Fruit fly (Drosophila melanogaster) whole organism, larva: Measurements from ENCODE around the gene ATPsynGL.

Experiments
- noc ChIP-seq: fragments of 200-800 bp; sonication (Bioruptor generic); optimal IDR thresholded peaks from 3 replicates; lab custom pipeline; 2019; ENCODE audit warnings: missing biosample characterization, mild to moderate bottlenecking, missing genetic modification characterization, moderate library complexity

The ATPsynGL gene

DNA sequence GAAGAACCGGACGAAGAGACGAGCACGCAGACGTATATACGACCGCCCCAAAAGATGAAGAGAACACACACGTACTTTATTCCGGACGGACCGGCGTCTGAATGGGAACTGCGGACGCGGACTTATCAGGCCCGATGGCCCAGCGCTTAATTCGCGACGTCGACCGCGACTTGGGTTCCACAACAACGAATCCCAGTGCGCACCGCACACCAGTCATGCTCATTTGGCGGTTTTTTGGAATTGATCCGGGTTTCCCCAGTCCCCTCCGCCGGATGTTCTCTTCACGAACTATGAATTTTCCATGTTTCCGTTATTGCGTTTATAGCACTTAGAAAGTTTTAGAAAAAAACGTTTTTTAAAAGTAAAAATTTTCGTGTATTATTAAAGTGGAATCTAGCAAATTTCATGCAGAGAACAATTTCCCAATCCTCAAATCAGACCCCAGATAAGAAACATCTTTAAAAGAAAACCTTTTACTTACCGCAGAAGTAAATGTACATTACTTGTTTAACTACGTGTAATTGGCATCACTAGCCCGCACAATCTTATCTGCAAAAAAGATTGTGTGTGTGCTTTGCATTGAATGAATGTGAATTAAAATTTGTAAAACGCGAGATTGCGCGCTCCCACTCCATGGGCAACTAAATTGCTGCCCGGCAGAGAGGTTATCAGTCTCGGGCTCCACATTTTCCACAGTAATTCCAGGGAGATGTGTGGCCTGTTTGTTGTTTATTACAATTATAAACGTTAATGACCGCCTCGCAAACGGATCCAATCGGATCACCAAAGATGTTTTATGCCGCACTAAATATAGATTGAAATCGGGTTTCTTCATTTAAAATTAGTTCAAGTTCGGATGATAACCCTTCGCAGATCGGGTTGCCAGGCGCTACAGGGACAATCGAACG, 43.6 kb downstream of the ATPsynGL start, which contains the start of gene CG7149:
Gene CG7149 (minus strand): TSS at position 110 of the 908 bp plus-strand sequence.
- TF ChIP-seq noc: peak; percentile 60

DNA sequence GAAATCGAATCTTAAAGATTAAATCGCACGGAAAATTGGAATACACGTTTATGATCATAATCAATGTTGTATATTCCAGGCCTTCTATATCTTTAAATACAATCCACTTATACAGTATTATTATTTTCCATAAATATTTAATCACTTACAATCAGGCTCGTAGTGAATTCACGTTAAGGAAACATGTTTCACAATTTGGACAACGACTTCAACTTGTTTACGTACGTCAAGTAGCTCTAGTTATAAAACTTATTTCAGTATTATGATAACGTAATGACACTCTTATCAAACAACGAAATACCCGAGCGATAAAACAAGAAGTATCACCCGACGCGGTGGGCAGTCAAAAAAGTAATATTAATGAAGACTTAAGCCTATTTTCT, 44.3 kb downstream of the ATPsynGL start:
- no peak for TF ChIP-seq noc

DNA sequence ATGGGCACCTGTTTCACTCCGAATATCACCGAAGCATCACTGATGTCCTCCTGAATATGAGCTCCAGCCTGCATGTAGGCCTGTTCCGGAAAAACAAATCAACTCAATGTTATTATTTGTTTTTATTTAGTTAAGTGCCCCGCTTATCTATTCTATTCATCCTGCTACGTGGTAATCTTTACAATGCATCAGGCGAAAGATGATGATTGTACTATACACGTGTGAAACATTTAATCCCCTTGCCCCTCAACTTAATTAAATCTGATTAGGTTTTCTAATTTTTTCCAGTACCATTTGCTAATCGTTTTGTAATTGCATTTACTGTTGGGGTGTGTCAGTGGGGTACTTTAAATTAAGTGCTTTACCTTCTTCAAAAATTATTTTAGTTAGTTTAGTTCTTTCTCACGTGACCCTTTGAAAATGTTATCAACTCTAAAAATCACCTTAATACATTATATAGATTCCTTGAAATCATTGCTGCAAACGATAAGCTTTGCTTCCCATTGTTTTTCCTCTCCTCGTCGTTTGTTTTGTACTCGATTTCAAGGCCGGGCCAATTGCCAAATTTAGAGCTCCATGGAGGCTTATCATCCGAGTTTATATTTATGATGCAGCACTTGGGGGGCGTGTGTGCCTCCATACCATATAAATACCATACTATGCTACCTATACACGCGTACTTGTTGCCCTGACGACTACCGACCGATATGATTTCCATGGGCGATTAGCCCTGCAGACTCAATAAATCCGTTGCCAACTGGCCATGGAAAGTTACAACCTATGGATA, 47.8 kb downstream of the ATPsynGL start:
- TF ChIP-seq noc: no peak

DNA sequence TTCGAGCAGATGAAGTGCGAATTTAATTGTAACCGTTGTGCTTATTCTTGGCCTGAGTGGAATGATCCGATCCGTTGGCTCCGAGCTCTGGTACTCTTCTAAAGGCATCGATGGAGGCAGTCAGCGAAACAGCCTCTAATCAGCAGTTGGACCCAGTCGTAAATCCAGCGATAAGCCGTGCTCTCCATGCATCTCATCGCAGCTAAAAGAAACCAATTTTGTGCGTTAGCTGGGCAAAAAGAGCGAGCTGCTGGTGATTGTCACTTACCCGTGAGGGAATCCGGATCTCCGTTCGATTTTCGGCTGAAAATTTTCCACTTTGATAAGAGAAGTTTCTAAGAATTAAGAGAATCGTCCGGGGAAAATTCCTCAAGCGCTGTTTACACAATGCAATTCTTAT, 48.8 kb downstream of the ATPsynGL start, which contains the start of gene LKRSDH:
Gene LKRSDH (minus strand): TSS at position 101 of the 400 bp plus-strand sequence.
- TF ChIP-seq noc: no peak
